Fruit fly (Drosophila melanogaster) whole organism, wandering third instar larva: ENCODE measurements around the gene Pbp95.

Experiments
- Abd-B ChIP-seq: fragments of >200 bp; optimal IDR thresholded peaks from 2 replicates; lab custom pipeline; 2017; ENCODE audit warnings: missing biosample characterization, missing genetic modification characterization
- CG32264 ChIP-seq: fragments of 200-800 bp; sonication (Bioruptor generic); optimal IDR thresholded peaks from 2 replicates; lab custom pipeline; 2016; ENCODE audit warnings: missing biosample characterization, missing genetic modification characterization
- CG9705 ChIP-seq: fragments of 200-800 bp; sonication (Bioruptor generic); optimal IDR thresholded peaks from 2 replicates; lab custom pipeline; 2018; ENCODE audit warnings: missing biosample characterization, mild to moderate bottlenecking, missing genetic modification characterization
- CrebA ChIP-seq: fragments of 200-800 bp; sonication (Bioruptor generic); optimal IDR thresholded peaks from 2 replicates; lab custom pipeline; 2016; ENCODE audit warnings: missing biosample characterization, mild to moderate bottlenecking, missing genetic modification characterization, borderline replicate concordance
- Dfd ChIP-seq: fragments of >200 bp; optimal IDR thresholded peaks from 2 replicates; lab custom pipeline; 2017; ENCODE audit warnings: missing biosample characterization, missing genetic modification characterization
- Dif ChIP-seq: fragments of 200-275, 200-300 bp; sonication (Bioruptor generic); optimal IDR thresholded peaks from 2 replicates; lab custom pipeline; 2018; ENCODE audit warnings: missing biosample characterization, missing genetic modification characterization; ENCODE audit not compliant: partially characterized antibody
- HLH106 ChIP-seq: fragments of 200-800 bp; optimal IDR thresholded peaks from 3 replicates; lab custom pipeline; 2019; ENCODE audit warnings: missing biosample characterization, mild to moderate bottlenecking, missing genetic modification characterization, moderate library complexity
- Hnf4 ChIP-seq: fragments of 200-800 bp; sonication (Bioruptor generic); optimal IDR thresholded peaks from 2 replicates; lab custom pipeline; 2016; ENCODE audit warnings: missing biosample characterization, mild to moderate bottlenecking, missing genetic modification characterization
- Hr78 ChIP-seq: fragments of >200 bp; optimal IDR thresholded peaks from 2 replicates; lab custom pipeline; 2017; ENCODE audit warnings: missing biosample characterization, missing genetic modification characterization
- Hr83 ChIP-seq: fragments of 200-300 bp; sonication (Bioruptor generic); optimal IDR thresholded peaks from 2 replicates; lab custom pipeline; 2016; ENCODE audit warnings: missing biosample characterization, mild to moderate bottlenecking, missing genetic modification characterization, moderate library complexity; ENCODE audit not compliant: poor library complexity, severe bottlenecking
- Jra ChIP-seq: sonication (Bioruptor generic); optimal IDR thresholded peaks from 2 replicates; lab custom pipeline; 2016; ENCODE audit warnings: missing biosample characterization, missing genetic modification characterization
- Mio ChIP-seq: sonication (Bioruptor generic); optimal IDR thresholded peaks from 2 replicates; lab custom pipeline; 2016; ENCODE audit warnings: missing biosample characterization, missing genetic modification characterization
- Myc ChIP-seq: fragments of >200 bp; optimal IDR thresholded peaks from 2 replicates; lab custom pipeline; 2017
- OdsH ChIP-seq: fragments of 200-800 bp; sonication (Bioruptor generic); optimal IDR thresholded peaks from 2 replicates; lab custom pipeline; 2016; ENCODE audit warnings: missing biosample characterization, mild to moderate bottlenecking, missing genetic modification characterization
- Rel ChIP-seq, 2 experiments: fragments of 200-800 bp; sonication (Bioruptor generic) in 1 of 2; optimal IDR thresholded peaks; 2 replicates in 1 of 2; 3 replicates in 1 of 2; lab custom pipeline; 2016 to 2019; ENCODE audit warnings: mild to moderate bottlenecking in 2 of 2, missing biosample characterization in 2 of 2, missing genetic modification characterization in 2 of 2, moderate library complexity in 1 of 2
- Sp1 ChIP-seq: fragments of 200-800 bp; sonication (Bioruptor generic); optimal IDR thresholded peaks from 3 replicates; lab custom pipeline; 2019; ENCODE audit warnings: missing biosample characterization, mild to moderate bottlenecking, missing genetic modification characterization, moderate library complexity
- Vsx2 ChIP-seq: fragments of 200-300, 225-300 bp; sonication (Bioruptor generic); optimal IDR thresholded peaks from 2 replicates; lab custom pipeline; 2018; ENCODE audit warnings: missing biosample characterization, missing genetic modification characterization; ENCODE audit not compliant: partially characterized antibody
- br ChIP-seq: fragments of 200-800 bp; sonication (Bioruptor generic); optimal IDR thresholded peaks from 2 replicates; lab custom pipeline; 2016; ENCODE audit warnings: missing biosample characterization, missing genetic modification characterization
- dl ChIP-seq, 2 experiments: fragments of 175-275, 200-275 bp in 1 of 2; fragments of 200-275 bp in 1 of 2; sonication (Bioruptor generic); optimal IDR thresholded peaks; lab custom pipeline; 2018; ENCODE audit warnings: mild to moderate bottlenecking in 2 of 2, missing biosample characterization in 2 of 2, missing genetic modification characterization in 2 of 2, moderate library complexity in 2 of 2; ENCODE audit not compliant: partially characterized antibody in 2 of 2, insufficient read depth in 1 of 2
- dmrt93B ChIP-seq: fragments of 200-800 bp; sonication (Bioruptor generic); optimal IDR thresholded peaks from 2 replicates; lab custom pipeline; 2018; ENCODE audit warnings: missing biosample characterization, mild to moderate bottlenecking, missing genetic modification characterization
- dsf ChIP-seq: sonication (Bioruptor generic); optimal IDR thresholded peaks from 2 replicates; lab custom pipeline; 2016; ENCODE audit warnings: missing biosample characterization, missing genetic modification characterization, borderline replicate concordance
- ey ChIP-seq: fragments of 200-800 bp; sonication (Bioruptor generic); optimal IDR thresholded peaks from 2 replicates; lab custom pipeline; 2016; ENCODE audit warnings: missing biosample characterization, missing genetic modification characterization
- foxo ChIP-seq, 2 experiments: fragments of 200-800 bp; sonication (Bioruptor generic); optimal IDR thresholded peaks; 2 replicates in 1 of 2; 3 replicates in 1 of 2; lab custom pipeline; 2016 to 2017; ENCODE audit warnings: missing biosample characterization in 2 of 2, missing genetic modification characterization in 2 of 2
- h ChIP-seq: fragments of 200-800 bp; sonication (Bioruptor generic); optimal IDR thresholded peaks from 3 replicates; lab custom pipeline; 2016; ENCODE audit warnings: missing biosample characterization, mild to moderate bottlenecking, missing genetic modification characterization
- jim ChIP-seq: fragments of 175-275, 200-325 bp; sonication (Bioruptor generic); optimal IDR thresholded peaks from 2 replicates; lab custom pipeline; 2016; ENCODE audit warnings: missing biosample characterization, mild to moderate bottlenecking, missing genetic modification characterization
- pan ChIP-seq: fragments of >200 bp; optimal IDR thresholded peaks from 2 replicates; lab custom pipeline; 2017
- psq ChIP-seq: fragments of 200-800 bp; sonication (Bioruptor generic); optimal IDR thresholded peaks from 3 replicates; lab custom pipeline; 2017; ENCODE audit warnings: missing biosample characterization, mild to moderate bottlenecking, missing genetic modification characterization, moderate library complexity
- rgr ChIP-seq: fragments of 200-800 bp; sonication (Bioruptor generic); optimal IDR thresholded peaks from 3 replicates; lab custom pipeline; 2016; ENCODE audit warnings: missing biosample characterization, mild to moderate bottlenecking, missing genetic modification characterization
- sage ChIP-seq: fragments of 200-800 bp; sonication (Bioruptor generic); optimal IDR thresholded peaks from 2 replicates; lab custom pipeline; 2016; ENCODE audit warnings: missing biosample characterization, mild to moderate bottlenecking, missing genetic modification characterization
- sv ChIP-seq: fragments of 200-800 bp; sonication (Bioruptor generic); optimal IDR thresholded peaks from 3 replicates; lab custom pipeline; 2016; ENCODE audit warnings: missing biosample characterization, missing genetic modification characterization
- usp ChIP-seq: fragments of >200 bp; optimal IDR thresholded peaks from 2 replicates; lab custom pipeline; 2017; ENCODE audit warnings: missing biosample characterization, missing genetic modification characterization
- woc ChIP-seq: sonication (Bioruptor generic); optimal IDR thresholded peaks from 2 replicates; lab custom pipeline; 2016; ENCODE audit warnings: missing biosample characterization, mild to moderate bottlenecking, missing genetic modification characterization

Pbp95 gene

dm6 chr3R:8007595-8008255 lies 5.9 kb upstream of the Pbp95 start, which contains the start of gene CG2767:
Gene CG2767 (minus strand): TSS chr3R:8008110.
- no peak for TF ChIP-seq sv (GFP tag; lab: Kevin White, UChicago)
- no peak for TF ChIP-seq woc (GFP tag; lab: Kevin White, UChicago)
- TF ChIP-seq Hr83 (GFP tag; lab: Kevin White, UChicago) = peak; percentile 11
- no peak for TF ChIP-seq OdsH (GFP tag; lab: Kevin White, UChicago)
- no peak for TF ChIP-seq Rel (GFP tag; optimal IDR thresholded peaks at IDR 0.05; lab: Kevin White, UChicago)
- peak; percentile 48 for TF ChIP-seq Rel (tag; optimal IDR thresholded peaks at IDR 0.05; lab: Kevin White, UChicago)
- TF ChIP-seq Hnf4 = peak; percentile 20
- TF ChIP-seq pan (lab: Kevin White, UChicago) = no peak
- peak; percentile 45 for TF ChIP-seq Sp1
- TF ChIP-seq Dfd (GFP tag; lab: Kevin White, UChicago) = no peak

- no peak for TF ChIP-seq sv (GFP tag; lab: Kevin White, UChicago)
- TF ChIP-seq Hnf4 = peak; percentile 9
- TF ChIP-seq h = peak; percentile 8
- TF ChIP-seq foxo (GFP tag; optimal IDR thresholded peaks at IDR 0.05; lab: Kevin White, UChicago) = no peak
- TF ChIP-seq Rel (GFP tag; optimal IDR thresholded peaks at IDR 0.05; lab: Kevin White, UChicago) = no peak
- peak; percentile 92 for TF ChIP-seq Rel (tag; optimal IDR thresholded peaks at IDR 0.05; lab: Kevin White, UChicago)
- TF ChIP-seq CG32264 (GFP tag; lab: Kevin White, UChicago) = no peak
- TF ChIP-seq Myc (lab: Kevin White, UChicago) = peak; percentile 62
- no peak for TF ChIP-seq jim
- peak; percentile 15 for TF ChIP-seq Sp1
- TF ChIP-seq psq (GFP tag; lab: Kevin White, UChicago) = no peak
- TF ChIP-seq woc (GFP tag; lab: Kevin White, UChicago) = no peak
- no peak for TF ChIP-seq Mio (GFP tag; lab: Kevin White, UChicago)
- peak; percentile 15 for TF ChIP-seq HLH106 (tag; lab: Kevin White, UChicago)
These were observed 4.4 kb upstream of the Pbp95 start, which contains the start of the genes CG11052 and CG3223 for dm6 chr3R:8009080-8009620. Gene CG11052 (minus strand): TSS chr3R:8009297. Gene CG3223 (plus strand): TSS chr3R:8009400.

dm6 chr3R:8026515-8026914 lies 12.9 kb downstream of the Pbp95 start:
- no peak for TF ChIP-seq Abd-B (GFP tag; lab: Kevin White, UChicago)
- TF ChIP-seq foxo (GFP tag; optimal IDR thresholded peaks at IDR 0.05; lab: Kevin White, UChicago) = no peak
- TF ChIP-seq sv (GFP tag; lab: Kevin White, UChicago) = no peak
- TF ChIP-seq woc (GFP tag; lab: Kevin White, UChicago) = no peak
- no peak for TF ChIP-seq Hr83 (GFP tag; lab: Kevin White, UChicago)
- TF ChIP-seq Dfd (GFP tag; lab: Kevin White, UChicago) = no peak
- TF ChIP-seq dl (GFP tag; optimal IDR thresholded peaks at IDR 0.05; lab: Kevin White, UChicago; ENCODE audit: insufficient read depth in 1 of 2, partially characterized antibody in 2 of 2) = no peak
- no peak for TF ChIP-seq CrebA (GFP tag; lab: Kevin White, UChicago)
- no peak for TF ChIP-seq Dif (GFP tag; lab: Kevin White, UChicago)
- TF ChIP-seq sage (GFP tag; lab: Kevin White, UChicago) = no peak
- TF ChIP-seq Jra (GFP tag; lab: Kevin White, UChicago) = no peak

- TF ChIP-seq ey (GFP tag; lab: Kevin White, UChicago) (peak; percentile 53), Vsx2 (GFP tag; lab: Kevin White, UChicago) (no peak), br (GFP tag; lab: Kevin White, UChicago) (peak; percentile 62), CG9705 (no peak), dmrt93B (GFP tag; lab: Kevin White, UChicago) (peak; percentile 65), Rel (GFP tag; optimal IDR thresholded peaks at IDR 0.05; lab: Kevin White, UChicago) (peak; percentile 22), Rel (tag; optimal IDR thresholded peaks at IDR 0.05; lab: Kevin White, UChicago) (peak; percentile 51), Hr78 (GFP tag; lab: Kevin White, UChicago) (no peak), usp (GFP tag; lab: Kevin White, UChicago) (no peak), Mio (GFP tag; lab: Kevin White, UChicago) (no peak), psq (GFP tag; lab: Kevin White, UChicago) (peak; percentile 85), sage (GFP tag; lab: Kevin White, UChicago) (peak; percentile 67), Abd-B (GFP tag; lab: Kevin White, UChicago) (no peak), Jra (GFP tag; lab: Kevin White, UChicago) (no peak), jim (no peak), Hr83 (GFP tag; lab: Kevin White, UChicago) (no peak), h (peak; percentile 18), rgr (peak; percentile 84), woc (GFP tag; lab: Kevin White, UChicago) (peak; percentile 75), dl (GFP tag; optimal IDR thresholded peaks at IDR 0.05; lab: Kevin White, UChicago; ENCODE audit: insufficient read depth in 1 of 2, partially characterized antibody in 2 of 2) (peak; percentile 17 to 28), dsf (GFP tag; lab: Kevin White, UChicago) (no peak), foxo (GFP tag; optimal IDR thresholded peaks at IDR 0.05; lab: Kevin White, UChicago) (peak in 1 of 2 experiments; percentile 76), Dif (GFP tag; lab: Kevin White, UChicago) (peak; percentile 55), sv (GFP tag; lab: Kevin White, UChicago) (peak; percentile 12), HLH106 (tag; lab: Kevin White, UChicago) (peak; percentile 82), OdsH (GFP tag; lab: Kevin White, UChicago) (peak; percentile 81), Sp1 (peak; percentile 90), Dfd (GFP tag; lab: Kevin White, UChicago) (no peak), CrebA (GFP tag; lab: Kevin White, UChicago) (no peak)
- TF ChIP-seq, all 38 proteins: peak for 16
These were observed 13.7 kb downstream of the Pbp95 start for dm6 chr3R:8027203-8027688.
